Fruit fly (Drosophila melanogaster) whole organism, wandering third instar larva: ENCODE results near the gene CG42397.
A peak's percentile ranks its signal among the peaks of the same experiment; 100 is the strongest.

Source experiments
- Abd-B ChIP-seq: fragments of >200 bp; optimal IDR thresholded peaks from 2 replicates; lab custom pipeline; 2017; ENCODE audit warnings: missing biosample characterization, missing genetic modification characterization
- CG9705 ChIP-seq: fragments of 200-800 bp; sonication (Bioruptor generic); optimal IDR thresholded peaks from 2 replicates; lab custom pipeline; 2018; ENCODE audit warnings: missing biosample characterization, mild to moderate bottlenecking, missing genetic modification characterization
- Myc ChIP-seq: fragments of >200 bp; optimal IDR thresholded peaks from 2 replicates; lab custom pipeline; 2017
- brk ChIP-seq: fragments of 200-800 bp; sonication (Bioruptor generic); optimal IDR thresholded peaks from 2 replicates; lab custom pipeline; 2016; ENCODE audit warnings: missing biosample characterization, mild to moderate bottlenecking, missing genetic modification characterization
- dsf ChIP-seq: sonication (Bioruptor generic); optimal IDR thresholded peaks from 2 replicates; lab custom pipeline; 2016; ENCODE audit warnings: missing biosample characterization, missing genetic modification characterization, borderline replicate concordance
- psq ChIP-seq: fragments of 200-800 bp; sonication (Bioruptor generic); optimal IDR thresholded peaks from 3 replicates; lab custom pipeline; 2017; ENCODE audit warnings: missing biosample characterization, mild to moderate bottlenecking, missing genetic modification characterization, moderate library complexity
- woc ChIP-seq: sonication (Bioruptor generic); optimal IDR thresholded peaks from 2 replicates; lab custom pipeline; 2016; ENCODE audit warnings: missing biosample characterization, mild to moderate bottlenecking, missing genetic modification characterization

dm6 chr3L:12014272-12014671 is 40.7 kb upstream of the CG42397 start:
- TF ChIP-seq dsf (GFP tag; lab: Kevin White, UChicago) (no peak), CG9705 (GFP tag; lab: Kevin White, UChicago) (no peak), Abd-B (no peak), psq (peak; percentile 8), woc (no peak), brk (no peak), Myc (lab: Kevin White, UChicago) (no peak)
